Fruit fly (Drosophila melanogaster) Kc167 (cell line): ENCODE results near the gene Tpst.

Source experiments
- Myc ChIP-seq: fragments of >200 bp; optimal IDR thresholded peaks from 2 replicates; lab custom pipeline; 2017; ENCODE audit warnings: missing external identifiers
- Sin3A ChIP-seq: fragments of >200 bp; optimal IDR thresholded peaks from 2 replicates; lab custom pipeline; 2018; ENCODE audit warnings: missing external identifiers
- h ChIP-seq: fragments of >200 bp; optimal IDR thresholded peaks from 3 replicates; lab custom pipeline; 2018; ENCODE audit warnings: missing external identifiers
- insv ChIP-seq: fragments of >200 bp; optimal IDR thresholded peaks from 3 replicates; lab custom pipeline; 2018; ENCODE audit warnings: missing external identifiers
- psq ChIP-seq: fragments of >200 bp; optimal IDR thresholded peaks from 2 replicates; lab custom pipeline; 2017; ENCODE audit warnings: missing external identifiers
- ttk ChIP-seq: sonication (Bioruptor generic); optimal IDR thresholded peaks from 2 replicates; lab custom pipeline; 2017; ENCODE audit warnings: missing external identifiers

Gene Tpst

dm6 chrX:13561371-13561770 lies 2.3 kb upstream of the Tpst start, which contains the start of gene CG32633:
Gene CG32633 (plus strand): TSS chrX:13561671.
- no peak for TF ChIP-seq ttk
- TF ChIP-seq Myc (lab: Kevin White, UChicago) = no peak
- TF ChIP-seq insv = no peak
- no peak for TF ChIP-seq Sin3A (lab: Kevin White, UChicago)
- no peak for TF ChIP-seq psq (lab: Kevin White, UChicago)
- TF ChIP-seq h (lab: Kevin White, UChicago) = no peak

- TF ChIP-seq Sin3A (lab: Kevin White, UChicago) = no peak
- no peak for TF ChIP-seq ttk
- no peak for TF ChIP-seq Myc (lab: Kevin White, UChicago)
- TF ChIP-seq insv = no peak
- TF ChIP-seq h (lab: Kevin White, UChicago) = no peak
- TF ChIP-seq psq (lab: Kevin White, UChicago) = no peak
These were observed 581 bp upstream of the Tpst start for dm6 chrX:13563042-13563441.

DNA sequence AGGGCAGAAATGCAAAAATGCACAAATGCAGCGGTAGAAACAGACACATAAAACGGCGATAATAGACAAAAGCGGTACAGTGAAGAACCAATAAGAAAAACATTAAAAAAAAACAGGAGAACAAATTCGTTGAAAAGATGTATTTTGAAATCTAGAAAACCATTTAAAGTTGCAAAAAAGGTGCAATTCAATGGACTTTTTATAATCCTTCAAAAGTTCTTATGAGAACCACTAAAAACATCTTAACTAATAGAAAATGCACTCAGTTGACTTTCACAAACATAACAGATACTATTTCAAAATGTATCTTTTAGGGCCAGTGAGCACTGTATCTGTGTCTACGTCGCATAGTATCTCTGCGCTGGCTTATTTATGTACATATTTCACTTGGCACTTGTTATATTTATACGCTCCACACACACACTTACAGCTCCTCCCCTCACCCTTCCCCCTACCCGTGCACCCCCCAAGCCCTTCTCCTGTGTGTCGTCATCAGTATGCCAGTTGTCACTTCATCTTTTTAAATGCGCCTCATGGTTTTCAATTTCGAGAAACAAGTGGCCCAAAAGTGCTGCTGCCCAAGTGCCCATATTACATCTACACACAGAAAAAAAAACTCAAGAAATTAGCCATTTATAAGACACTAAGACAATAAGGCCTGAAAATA lies 2.0 kb downstream of the Tpst start:
- no peak for TF ChIP-seq h (lab: Kevin White, UChicago)
- TF ChIP-seq insv = no peak
- no peak for TF ChIP-seq Sin3A (lab: Kevin White, UChicago)
- TF ChIP-seq psq (lab: Kevin White, UChicago) = no peak
- TF ChIP-seq ttk = no peak
- TF ChIP-seq Myc (lab: Kevin White, UChicago) = no peak

dm6 chrX:13568127-13568526 lies 4.5 kb downstream of the Tpst start:
- no peak for TF ChIP-seq psq (lab: Kevin White, UChicago)

DNA sequence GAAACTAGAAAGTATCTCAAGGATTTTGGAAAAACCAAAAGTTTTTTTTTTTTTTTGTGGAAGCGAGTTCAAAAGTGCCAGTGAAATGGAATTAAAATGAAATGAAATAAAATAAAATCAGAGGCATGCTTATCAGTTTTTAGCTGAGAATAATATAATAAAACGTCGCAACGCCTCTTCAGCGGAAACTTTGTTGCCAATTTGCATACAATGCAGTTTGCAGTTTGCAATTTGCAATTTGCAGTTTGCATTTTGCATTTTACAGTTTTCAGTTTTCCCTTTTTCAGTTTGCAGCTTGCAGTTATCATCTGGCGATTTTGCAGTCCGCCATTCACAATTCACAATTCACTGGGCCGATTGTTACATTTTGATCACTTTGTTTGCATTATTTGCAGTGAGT lies 5.2 kb downstream of the Tpst start:
- no peak for TF ChIP-seq psq (lab: Kevin White, UChicago)
- TF ChIP-seq Sin3A (lab: Kevin White, UChicago) = no peak
- no peak for TF ChIP-seq h (lab: Kevin White, UChicago)
- no peak for TF ChIP-seq ttk
- no peak for TF ChIP-seq Myc (lab: Kevin White, UChicago)
- no peak for TF ChIP-seq insv

DNA sequence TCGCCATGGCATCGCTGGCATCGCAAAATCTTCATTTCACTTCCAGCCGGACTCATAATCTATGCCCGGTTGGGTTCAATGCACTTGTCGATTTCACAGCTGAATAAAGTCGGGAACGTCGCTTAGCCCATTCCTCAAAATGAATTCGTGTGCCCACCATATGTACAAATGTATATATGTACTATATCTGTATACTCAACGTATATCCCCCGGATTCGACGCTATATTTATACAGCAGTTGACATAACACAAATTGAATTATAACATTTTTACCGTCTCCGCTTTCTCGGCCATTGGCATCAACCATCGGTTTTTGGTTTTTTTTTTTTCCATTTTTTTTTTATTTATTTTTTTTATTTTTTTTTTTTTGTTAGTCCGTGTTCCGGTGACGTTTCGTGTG lies 6.6 kb downstream of the Tpst start:
- no peak for TF ChIP-seq Myc (lab: Kevin White, UChicago)
- no peak for TF ChIP-seq Sin3A (lab: Kevin White, UChicago)
- TF ChIP-seq h (lab: Kevin White, UChicago) = no peak
- no peak for TF ChIP-seq psq (lab: Kevin White, UChicago)

DNA sequence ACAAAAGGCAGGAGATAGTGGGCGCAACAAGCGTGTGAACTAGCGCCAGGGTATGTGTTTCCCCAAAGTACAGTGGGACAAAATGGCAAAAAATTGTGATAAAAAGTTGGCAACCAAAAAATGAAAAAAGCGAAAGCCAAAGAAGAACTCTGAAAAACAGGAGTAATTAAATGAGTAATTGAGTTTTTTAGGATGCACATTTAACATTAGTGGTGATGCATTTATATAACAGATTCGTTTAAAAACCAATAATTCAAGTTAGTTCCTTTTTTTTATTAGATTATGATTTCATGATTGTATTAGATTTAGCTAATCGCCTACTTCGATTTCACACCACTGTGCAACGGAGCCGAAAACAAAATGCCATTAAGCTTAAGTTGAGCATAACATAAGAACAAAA lies 8.8 kb downstream of the Tpst start:
- TF ChIP-seq Sin3A (lab: Kevin White, UChicago) (no peak), ttk (no peak), Myc (lab: Kevin White, UChicago) (no peak), h (lab: Kevin White, UChicago) (no peak), insv (no peak), psq (lab: Kevin White, UChicago) (no peak)

DNA sequence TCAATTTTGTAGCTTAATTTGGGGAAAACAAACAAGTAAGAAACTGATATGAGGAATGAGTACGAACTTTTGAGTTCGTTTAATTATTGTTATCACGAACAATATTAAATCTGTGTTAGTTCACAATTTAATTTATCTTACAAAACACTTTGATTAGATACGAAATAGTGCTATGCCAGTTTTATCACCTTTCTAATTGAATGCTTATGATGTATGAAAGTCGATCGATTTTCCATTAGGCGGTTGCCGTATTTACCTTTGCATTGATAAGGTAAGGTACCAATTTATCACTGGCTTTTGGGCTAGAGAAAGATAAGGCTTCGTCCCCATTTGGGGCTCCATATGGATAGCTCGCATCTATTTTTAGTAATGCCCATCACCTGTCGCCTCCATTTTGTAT lies 15.7 kb downstream of the Tpst start:
- TF ChIP-seq Myc (lab: Kevin White, UChicago) (no peak), psq (lab: Kevin White, UChicago) (no peak), ttk (no peak), h (lab: Kevin White, UChicago) (no peak), Sin3A (lab: Kevin White, UChicago) (no peak), insv (no peak)

DNA sequence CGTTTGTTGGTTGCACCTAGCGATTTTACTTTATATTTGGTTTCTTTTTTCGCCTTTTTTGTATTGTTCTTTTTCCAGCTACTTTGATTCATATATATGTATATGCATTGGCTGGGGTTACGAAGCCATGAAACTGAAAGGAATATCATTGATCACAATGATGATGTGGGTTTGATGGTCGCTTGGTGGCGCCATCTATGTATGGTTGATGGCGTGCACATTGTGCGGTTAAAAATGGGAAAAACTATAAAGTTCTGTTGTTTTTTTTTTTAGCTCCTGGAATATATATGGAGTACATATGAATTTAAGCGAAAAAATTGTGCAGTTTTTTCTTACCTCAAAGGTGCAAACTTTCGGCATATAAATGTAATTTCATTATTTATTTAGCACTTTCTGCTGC lies 23.3 kb downstream of the Tpst start:
- TF ChIP-seq Myc (lab: Kevin White, UChicago) (no peak), insv (no peak), h (lab: Kevin White, UChicago) (no peak), Sin3A (lab: Kevin White, UChicago) (no peak)

DNA sequence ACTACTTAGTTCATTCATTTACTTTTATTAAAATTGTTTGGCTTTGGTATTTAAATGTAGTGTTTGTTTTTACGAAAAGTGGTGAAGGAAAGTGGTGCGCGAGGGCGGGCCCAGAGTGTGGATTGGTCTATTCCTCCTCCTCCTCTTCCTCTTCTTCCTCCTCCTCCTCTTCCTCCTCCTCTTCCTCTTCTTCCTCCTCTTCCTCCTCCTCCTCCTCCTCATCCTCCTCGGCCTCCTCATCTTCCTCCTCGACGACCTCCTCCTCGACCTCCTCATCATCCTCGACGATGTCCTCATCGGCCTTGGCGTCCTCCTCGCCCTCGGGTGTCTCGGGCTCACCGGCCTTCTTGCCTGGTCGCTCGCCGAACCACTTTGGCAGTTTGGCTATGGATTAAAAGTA lies 30.0 kb downstream of the Tpst start:
- TF ChIP-seq Myc (lab: Kevin White, UChicago) (no peak), ttk (no peak), Sin3A (lab: Kevin White, UChicago) (no peak), psq (lab: Kevin White, UChicago) (no peak), h (lab: Kevin White, UChicago) (no peak), insv (no peak)

dm6 chrX:13597753-13598152 lies 34.1 kb downstream of the Tpst start:
- no peak for TF ChIP-seq insv
- TF ChIP-seq ttk = no peak

DNA sequence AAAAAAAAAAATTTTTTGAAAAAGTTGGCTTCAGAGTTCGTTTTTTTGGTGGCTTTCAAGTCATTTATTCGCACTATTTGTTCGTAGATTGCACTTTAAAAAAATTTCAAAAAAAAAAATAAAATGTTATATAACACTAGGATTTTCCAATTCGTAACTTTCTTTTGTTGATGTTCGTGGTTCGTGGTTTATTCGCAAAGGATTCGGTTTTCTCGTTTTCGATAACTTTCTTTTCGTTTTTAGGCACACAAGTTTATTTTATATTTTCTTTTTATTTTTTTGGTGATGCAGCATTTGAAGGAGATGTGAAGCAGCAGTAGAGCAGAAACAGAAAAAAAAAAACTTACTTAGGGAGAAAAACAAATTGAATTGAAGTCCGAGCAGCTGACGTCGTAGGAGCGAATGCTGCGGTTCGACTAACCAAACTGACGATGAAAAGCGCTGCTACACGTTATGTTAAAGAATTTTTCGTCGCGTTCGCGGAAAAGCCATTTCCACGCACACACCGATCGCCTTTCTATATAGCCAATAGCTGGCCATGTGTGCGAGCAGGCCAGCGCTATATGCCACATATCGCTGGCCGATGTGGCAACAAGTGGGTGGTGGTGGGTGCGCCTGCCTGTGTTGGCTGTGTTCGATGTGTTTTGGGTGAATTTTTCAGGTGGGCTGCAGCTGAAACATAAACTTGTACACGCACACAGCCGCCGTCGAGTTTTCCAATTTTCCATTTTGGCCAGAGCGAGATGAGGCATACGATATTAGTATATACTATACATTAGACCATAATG lies 38.6 kb downstream of the Tpst start, which contains the start of gene up:
TSS of gene up (minus strand) at position 508 of the 788 bp plus-strand sequence.
- TF ChIP-seq psq (lab: Kevin White, UChicago) (no peak), Myc (lab: Kevin White, UChicago) (no peak), Sin3A (lab: Kevin White, UChicago) (no peak), insv (no peak), h (lab: Kevin White, UChicago) (no peak), ttk (no peak)

DNA sequence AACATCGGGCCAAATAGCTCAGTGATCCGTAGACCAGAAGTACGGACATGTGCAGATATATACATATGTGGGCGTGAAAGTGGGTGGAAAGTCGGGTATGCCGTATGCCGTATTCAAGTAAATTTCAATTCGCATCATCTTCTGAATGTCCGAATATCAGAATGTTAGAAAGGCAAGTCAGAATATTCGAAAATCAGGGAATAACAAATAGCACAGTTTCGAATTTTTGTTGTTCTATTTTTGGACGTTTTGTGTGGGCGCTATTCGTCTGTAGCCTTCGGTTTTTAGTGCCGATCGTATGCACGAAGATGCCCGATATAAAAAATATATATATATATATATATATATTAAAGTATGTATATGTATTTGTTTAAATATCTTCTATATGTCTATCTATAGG lies 40.9 kb downstream of the Tpst start:
- no peak for TF ChIP-seq psq (lab: Kevin White, UChicago)
- no peak for TF ChIP-seq h (lab: Kevin White, UChicago)
- TF ChIP-seq insv = no peak
- TF ChIP-seq ttk = no peak
- no peak for TF ChIP-seq Myc (lab: Kevin White, UChicago)
- TF ChIP-seq Sin3A (lab: Kevin White, UChicago) = no peak
